Worm (Caenorhabditis elegans) whole organism, L4 larva: Measurements from ENCODE around the gene C14B1.2.
A peak's percentile ranks its signal among the peaks of the same experiment; 100 is the strongest.

Experiments used
- F37D6.2 ChIP-seq: sonication (generic microtip); optimal IDR thresholded peaks from 2 replicates; lab custom pipeline; 2016; ENCODE audit warnings: mild to moderate bottlenecking, missing genetic modification characterization, missing compliant biosample characterization
- R02D3.7 ChIP-seq: fragments of 150-350 bp; sonication (generic microtip); optimal IDR thresholded peaks from 3 replicates; lab custom pipeline; 2014; ENCODE audit warnings: missing biosample characterization, missing genetic modification characterization
- T20F7.1 ChIP-seq: fragments of 200-800 bp; sonication (Bioruptor generic); optimal IDR thresholded peaks from 2 replicates; lab custom pipeline; 2018; ENCODE audit warnings: mild to moderate bottlenecking, missing genetic modification characterization, missing compliant biosample characterization
- Y105C5A.15 ChIP-seq: fragments of 200-800 bp; sonication (Bioruptor generic); IDR thresholded peaks from 2 replicates; pipeline ENCODE4 v1.3.6; 2022; ENCODE audit warnings: missing genetic modification characterization, missing compliant biosample characterization
- Y75B8A.6 ChIP-seq: fragments of 200-800 bp; sonication (Bioruptor generic); IDR thresholded peaks from 2 replicates; pipeline ENCODE4 v1.3.6; 2022; ENCODE audit warnings: missing genetic modification reagents, missing genetic modification characterization, missing compliant biosample characterization
- ZK337.2 ChIP-seq: fragments of 200-800 bp; sonication (Bioruptor generic); IDR thresholded peaks from 2 replicates; pipeline ENCODE4 v1.3.6; 2022; ENCODE audit warnings: missing genetic modification reagents, missing genetic modification characterization, missing compliant biosample characterization
- ZK546.5 ChIP-seq, 2 experiments: sonication (generic microtip); optimal IDR thresholded peaks; 2 replicates each; lab custom pipeline; 2017; ENCODE audit warnings: missing biosample characterization in 2 of 2, missing genetic modification characterization in 2 of 2
- attf-4 ChIP-seq: sonication (generic microtip); optimal IDR thresholded peaks from 3 replicates; lab custom pipeline; 2017; ENCODE audit warnings: missing biosample characterization, missing genetic modification characterization
- ceh-62 ChIP-seq: sonication (generic microtip); optimal IDR thresholded peaks from 2 replicates; lab custom pipeline; 2017; ENCODE audit warnings: missing biosample characterization, missing genetic modification characterization
- ces-1 ChIP-seq: fragments of 150-350 bp; sonication (generic microtip); optimal IDR thresholded peaks from 4 replicates; lab custom pipeline; 2014; ENCODE audit warnings: missing biosample characterization, missing genetic modification reagents, missing genetic modification characterization
- daf-16 ChIP-seq, 3 experiments: sonication (generic microtip); optimal IDR thresholded peaks; 2 replicates each; lab custom pipeline; 2016 to 2017; ENCODE audit warnings: missing genetic modification characterization in 3 of 3, missing genetic modification reagents in 3 of 3, mild to moderate bottlenecking in 2 of 3, missing compliant biosample characterization in 2 of 3, missing biosample characterization in 1 of 3, moderate library complexity in 1 of 3
- dmd-6 ChIP-seq: fragments of 200-800 bp; sonication (Bioruptor generic); IDR thresholded peaks from 2 replicates; pipeline ENCODE4 v1.3.6; 2022; ENCODE audit warnings: missing genetic modification reagents, missing genetic modification characterization, missing compliant biosample characterization
- dmd-8 ChIP-seq: fragments of 200-800 bp; sonication (Bioruptor generic); IDR thresholded peaks from 2 replicates; pipeline ENCODE4 v1.3.6; 2022; ENCODE audit warnings: missing genetic modification characterization, missing compliant biosample characterization
- dmd-9 ChIP-seq: fragments of 200-800 bp; sonication (Bioruptor generic); IDR thresholded peaks from 2 replicates; pipeline ENCODE4 v1.3.6; 2022; ENCODE audit warnings: missing genetic modification reagents, missing genetic modification characterization, missing compliant biosample characterization
- dpl-1 ChIP-seq: fragments of 150-350 bp; optimal IDR thresholded peaks from 2 replicates; lab custom pipeline; 2014; ENCODE audit warnings: missing biosample characterization, missing genetic modification reagents, missing genetic modification characterization
- dve-1 ChIP-seq: sonication (generic microtip); optimal IDR thresholded peaks from 2 replicates; lab custom pipeline; 2017; ENCODE audit warnings: antibody characterized with exemption, mild to moderate bottlenecking, missing genetic modification characterization, missing compliant biosample characterization; ENCODE audit not compliant: insufficient read depth
- fkh-10 ChIP-seq: fragments of 150-350 bp; optimal IDR thresholded peaks from 2 replicates; lab custom pipeline; 2014; ENCODE audit warnings: missing biosample characterization, missing genetic modification reagents, missing genetic modification characterization
- hlh-11 ChIP-seq: fragments of 200-800 bp; sonication (Bioruptor generic); optimal IDR thresholded peaks from 2 replicates; lab custom pipeline; 2018; ENCODE audit warnings: mild to moderate bottlenecking, missing genetic modification characterization, missing compliant biosample characterization
- hlh-30 ChIP-seq: sonication (generic microtip); optimal IDR thresholded peaks from 2 replicates; lab custom pipeline; 2017; ENCODE audit warnings: antibody characterized with exemption, mild to moderate bottlenecking, missing genetic modification characterization, missing compliant biosample characterization; ENCODE audit not compliant: insufficient read depth
- hmg-1.1 ChIP-seq: fragments of 200-800 bp; sonication (Bioruptor generic); IDR thresholded peaks from 2 replicates; pipeline ENCODE4 v1.3.6; 2022; ENCODE audit warnings: missing genetic modification reagents, missing genetic modification characterization, missing compliant biosample characterization
- jun-1 ChIP-seq: fragments of 150-350 bp; optimal IDR thresholded peaks from 2 replicates; lab custom pipeline; 2014; ENCODE audit warnings: missing biosample characterization, missing genetic modification reagents, missing genetic modification characterization
- lin-29 ChIP-seq: fragments of 200-800 bp; sonication (Bioruptor generic); IDR thresholded peaks from 2 replicates; pipeline ENCODE4 v1.3.6; 2022; ENCODE audit warnings: missing genetic modification reagents, missing genetic modification characterization, missing compliant biosample characterization
- lin-38 ChIP-seq: fragments of 200-800 bp; sonication (Bioruptor generic); IDR thresholded peaks from 2 replicates; pipeline ENCODE4 v1.3.6; 2022; ENCODE audit warnings: missing genetic modification reagents, missing genetic modification characterization, missing compliant biosample characterization
- lsy-2 ChIP-seq, 2 experiments: fragments of 150-350 bp in 1 of 2; sonication (generic microtip) in 1 of 2; optimal IDR thresholded peaks; 2 replicates each; lab custom pipeline; 2014 to 2017; ENCODE audit warnings: missing biosample characterization in 2 of 2, missing genetic modification characterization in 2 of 2
- mep-1 ChIP-seq: fragments of 150-350 bp; sonication (generic microtip); optimal IDR thresholded peaks from 3 replicates; lab custom pipeline; 2014; ENCODE audit warnings: missing biosample characterization, missing genetic modification characterization
- nhr-11 ChIP-seq: fragments of 150-350 bp; optimal IDR thresholded peaks from 2 replicates; lab custom pipeline; 2014; ENCODE audit warnings: missing biosample characterization, missing genetic modification characterization
- nhr-237 ChIP-seq: sonication (generic microtip); optimal IDR thresholded peaks from 2 replicates; lab custom pipeline; 2017; ENCODE audit warnings: missing biosample characterization, missing genetic modification characterization
- nhr-25 ChIP-seq: sonication (generic microtip); optimal IDR thresholded peaks from 2 replicates; lab custom pipeline; 2017; ENCODE audit warnings: missing genetic modification characterization, mild to moderate bottlenecking, missing compliant biosample characterization, antibody characterized with exemption, moderate library complexity, borderline replicate concordance; ENCODE audit not compliant: insufficient read depth
- nhr-28 ChIP-seq: fragments of 150-350 bp; optimal IDR thresholded peaks from 2 replicates; lab custom pipeline; 2014; ENCODE audit warnings: missing biosample characterization, missing genetic modification characterization
- nhr-41 ChIP-seq: fragments of 200-800 bp; sonication (Bioruptor generic); IDR thresholded peaks from 2 replicates; pipeline ENCODE4 v1.3.6; 2022; ENCODE audit warnings: missing genetic modification reagents, missing genetic modification characterization, missing compliant biosample characterization
- nhr-48 ChIP-seq: sonication (generic microtip); optimal IDR thresholded peaks from 2 replicates; lab custom pipeline; 2016; ENCODE audit warnings: mild to moderate bottlenecking, missing genetic modification characterization, missing compliant biosample characterization
- pha-4 ChIP-seq, 2 experiments: fragments of 150-350 bp in 1 of 2; fragments of 200-800 bp in 1 of 2; sonication (Bioruptor generic) in 1 of 2; IDR thresholded peaks in 1 of 2; optimal IDR thresholded peaks in 1 of 2; 2 replicates each; pipeline versions ENCODE4 v1.3.6 to Lab custom; 2014 to 2022; ENCODE audit warnings: missing genetic modification characterization in 2 of 2, missing genetic modification reagents in 2 of 2, missing biosample characterization in 1 of 2, missing compliant biosample characterization in 1 of 2
- rbr-2 ChIP-seq: sonication (generic microtip); optimal IDR thresholded peaks from 2 replicates; lab custom pipeline; 2016; ENCODE audit warnings: missing genotype, missing genetic modification characterization, missing compliant biosample characterization
- skn-1 ChIP-seq: fragments of 150-350 bp; optimal IDR thresholded peaks from 2 replicates; lab custom pipeline; 2014; ENCODE audit warnings: missing biosample characterization, missing genetic modification characterization
- spr-1 ChIP-seq: sonication (generic microtip); optimal IDR thresholded peaks from 2 replicates; lab custom pipeline; 2016; ENCODE audit warnings: mild to moderate bottlenecking, missing genetic modification characterization, missing compliant biosample characterization
- tag-97 ChIP-seq: fragments of 200-800 bp; sonication (Bioruptor generic); IDR thresholded peaks from 2 replicates; pipeline ENCODE4 v1.3.6; 2022; ENCODE audit warnings: missing genetic modification characterization, missing compliant biosample characterization
- unc-130 ChIP-seq: sonication (generic microtip); optimal IDR thresholded peaks from 2 replicates; lab custom pipeline; 2016; ENCODE audit warnings: missing genetic modification reagents, missing genetic modification characterization, missing compliant biosample characterization
- unc-62 ChIP-seq, 3 experiments: fragments of 150-350 bp in 1 of 3; sonication (generic microtip); optimal IDR thresholded peaks in 2 of 3; peaks in 1 of 3; 1 replicate in 1 of 3; 2 replicates in 2 of 3; lab custom pipeline; 2014 to 2017; ENCODE audit warnings: missing biosample characterization in 3 of 3, missing genetic modification characterization in 3 of 3, missing genetic modification reagents in 3 of 3, missing genotype in 1 of 3
- zag-1 ChIP-seq: fragments of 150-350 bp; optimal IDR thresholded peaks from 2 replicates; lab custom pipeline; 2014; ENCODE audit warnings: missing biosample characterization, missing genetic modification characterization
- zfp-2 ChIP-seq: sonication (generic microtip); optimal IDR thresholded peaks from 2 replicates; lab custom pipeline; 2016; ENCODE audit warnings: mild to moderate bottlenecking, missing genetic modification characterization, missing compliant biosample characterization
- zfp-3 ChIP-seq: fragments of 200-800 bp; sonication (Bioruptor generic); conservative IDR thresholded peaks from 2 replicates; pipeline ENCODE4 v1.3.6; 2022; ENCODE audit warnings: missing genetic modification reagents, missing genetic modification characterization, missing compliant biosample characterization

The C14B1.2 gene

DNA sequence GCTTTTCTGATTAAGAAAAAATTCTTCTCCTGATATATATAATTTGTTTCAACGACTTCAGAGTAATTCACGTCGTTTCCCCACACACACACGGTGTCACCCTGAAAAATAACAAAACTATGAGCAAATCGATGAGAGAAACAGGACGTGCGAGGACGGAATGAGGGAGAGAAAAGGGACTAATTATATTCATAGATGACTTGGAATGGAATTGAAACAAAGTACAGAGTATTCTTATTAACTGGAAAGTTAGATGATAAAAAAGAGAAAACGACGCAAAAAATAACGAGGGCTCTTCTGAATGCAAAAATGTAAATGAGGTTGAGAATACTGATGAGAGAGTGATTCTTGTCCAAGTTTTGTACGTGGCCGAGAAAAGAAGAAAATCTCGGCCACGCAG is 31.7 kb upstream of the C14B1.2 start, which contains the start of gene C46F11.6:
Gene C46F11.6, minus strand, starts transcription at position 101 of the 400 bp plus-strand sequence.
- TF ChIP-seq dve-1 (tag; lab: Kevin White, UChicago): no peak
- TF ChIP-seq unc-62 (GFP tag; optimal IDR thresholded peaks at IDR 0.05 in 1 of 2; lab: Kevin White, UChicago): peak in 1 of 2 experiments; percentile 58
- no peak for TF ChIP-seq unc-62 (tag; optimal IDR thresholded peaks at IDR 0.05; lab: Kevin White, UChicago)

DNA sequence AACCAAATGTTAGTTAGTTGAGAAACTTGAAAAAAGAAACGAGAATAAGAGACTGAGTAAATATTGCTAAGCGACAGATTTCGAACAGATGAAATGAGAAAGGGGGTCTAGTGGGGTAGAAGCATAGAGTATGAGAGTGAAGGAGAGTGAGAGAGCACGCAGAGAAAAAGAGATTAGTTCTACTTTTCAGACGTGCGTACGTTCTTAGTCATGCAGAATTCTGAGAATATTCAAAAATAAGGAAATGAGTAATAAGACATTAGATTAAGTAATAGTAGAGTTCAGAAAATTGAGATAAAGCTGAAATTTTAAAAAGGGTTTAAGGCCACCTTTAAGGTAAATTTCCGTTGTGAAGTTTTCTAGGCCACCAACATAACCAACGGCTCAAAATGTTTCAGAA is 31.1 kb upstream of the C14B1.2 start:
- TF ChIP-seq hmg-1.1: 0 out of 2 replicates have a peak, but pooled peaks have one; percentile 8
- no peak for TF ChIP-seq zag-1 (tag; lab: Kevin White, UChicago)
- TF ChIP-seq nhr-237 (tag; lab: Kevin White, UChicago): no peak
- TF ChIP-seq mep-1 (tag; lab: Kevin White, UChicago): no peak
- TF ChIP-seq nhr-11 (tag; lab: Kevin White, UChicago): peak; percentile 32
- TF ChIP-seq lsy-2 (tag; optimal IDR thresholded peaks at IDR 0.05; lab: Kevin White, UChicago): peak in 1 of 2 experiments; percentile 36

DNA sequence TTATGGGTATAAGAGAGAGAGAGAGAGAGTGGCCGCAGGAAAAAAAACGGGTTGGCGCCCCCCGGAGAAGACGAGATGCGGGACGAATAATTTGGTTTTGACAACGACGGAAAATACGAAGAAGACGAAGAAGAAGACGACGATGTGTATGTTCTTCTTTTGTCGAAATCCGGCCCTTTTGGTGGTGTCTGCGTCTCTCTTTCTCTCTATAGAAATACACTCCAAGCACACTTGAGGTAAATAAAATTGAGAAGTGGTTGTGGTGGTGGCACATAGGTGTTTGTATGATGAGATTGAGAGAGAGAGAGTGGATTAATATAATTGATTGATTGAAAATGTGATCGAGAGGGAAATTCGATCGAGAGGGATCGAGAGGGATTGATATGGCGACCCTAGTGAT is 29.2 kb upstream of the C14B1.2 start:
- TF ChIP-seq rbr-2 (tag; lab: Kevin White, UChicago): peak; percentile 40
- TF ChIP-seq dmd-6: 0 out of 2 replicates have a peak, but pooled peaks have one; percentile 7
- no peak for TF ChIP-seq zfp-2 (tag; lab: Kevin White, UChicago)
- peak; percentile 41 for TF ChIP-seq fkh-10
- TF ChIP-seq lin-38 (GFP tag; lab: Robert Waterston, UW): no peak
- no peak for TF ChIP-seq daf-16 (GFP tag; optimal IDR thresholded peaks at IDR 0.05; lab: Kevin White, UChicago)
- no peak for TF ChIP-seq daf-16 (tag; optimal IDR thresholded peaks at IDR 0.05; lab: Kevin White, UChicago)
- peak; percentile 20 for TF ChIP-seq nhr-25 (tag; lab: Kevin White, UChicago)
- peak; percentile 37; the same call in 1 of the 2 replicates for TF ChIP-seq hmg-1.1
- no peak for TF ChIP-seq dve-1 (tag; lab: Kevin White, UChicago)
- peak; percentile 21 for TF ChIP-seq nhr-28
- TF ChIP-seq hlh-30: peak; percentile 9
- TF ChIP-seq hlh-11 (tag; lab: Kevin White, UChicago): peak; percentile 24
- peak in 1 of 2 experiments; percentile 37 for TF ChIP-seq lsy-2 (tag; optimal IDR thresholded peaks at IDR 0.05; lab: Kevin White, UChicago)
- TF ChIP-seq T20F7.1 (GFP tag; lab: Kevin White, UChicago): no peak
- TF ChIP-seq mep-1 (tag; lab: Kevin White, UChicago): peak; percentile 47

ce11 chrIII:3674149-3674548 is 27.9 kb upstream of the C14B1.2 start:
- TF ChIP-seq pha-4 (GFP tag; IDR thresholded peaks at IDR 0.05; lab: Robert Waterston, UW) (no peak), pha-4 (tag; optimal IDR thresholded peaks at IDR 0.05; lab: Kevin White, UChicago) (no peak), lin-38 (GFP tag; lab: Robert Waterston, UW) (no peak), dmd-6 (no peak), ceh-62 (tag; lab: Kevin White, UChicago) (no peak), ZK546.5 (tag; optimal IDR thresholded peaks at IDR 0.05; lab: Kevin White, UChicago) (no peak), lin-29 (GFP tag; lab: Robert Waterston, UW) (no peak)

ce11 chrIII:3675480-3675879 is 26.6 kb upstream of the C14B1.2 start:
- TF ChIP-seq F37D6.2 (tag; lab: Kevin White, UChicago): no peak
- TF ChIP-seq ces-1 (GFP tag; lab: Kevin White, UChicago): no peak
- no peak for TF ChIP-seq dpl-1
- TF ChIP-seq dmd-9 (GFP tag; lab: Robert Waterston, UW): no peak
- no peak for TF ChIP-seq lin-38 (GFP tag; lab: Robert Waterston, UW)
- TF ChIP-seq jun-1 (tag; lab: Kevin White, UChicago): no peak
- no peak for TF ChIP-seq unc-130 (GFP tag; lab: Kevin White, UChicago)
- TF ChIP-seq Y75B8A.6 (GFP tag; lab: Robert Waterston, UW): no peak
- TF ChIP-seq tag-97: no peak
- TF ChIP-seq dmd-8 (GFP tag; lab: Robert Waterston, UW): no peak
- no peak for TF ChIP-seq skn-1 (tag; lab: Kevin White, UChicago)
- TF ChIP-seq nhr-41 (GFP tag; lab: Robert Waterston, UW): no peak
- no peak for TF ChIP-seq ZK337.2 (GFP tag; lab: Robert Waterston, UW)
- no peak for TF ChIP-seq R02D3.7 (tag; lab: Kevin White, UChicago)
- TF ChIP-seq attf-4 (tag; lab: Kevin White, UChicago): no peak
- TF ChIP-seq nhr-48 (tag; lab: Kevin White, UChicago): no peak
- no peak for TF ChIP-seq Y105C5A.15
- TF ChIP-seq spr-1 (tag; lab: Kevin White, UChicago): no peak
- TF ChIP-seq zfp-3: no peak
- TF ChIP-seq, all 104 proteins: peak for 0
